Fruit fly (Drosophila melanogaster): ENCODE data around the gene Faf2.

Gene Faf2

dm6 chr2L:18695404-18695804, 13.1 kb downstream of the Faf2 start, which contains the start of the genes CG10383 and CG10338 (continued):
- TF ChIP-seq CG11456 (GFP tag; IDR thresholded peaks at IDR 0.05): peak; percentile 93
- no peak for TF ChIP-seq usp (GFP tag; optimal IDR thresholded peaks at IDR 0.05)
- peak; percentile 80 for TF ChIP-seq CG17186 (GFP tag; optimal IDR thresholded peaks at IDR 0.05)
- TF ChIP-seq CG12769 (tag; optimal IDR thresholded peaks at IDR 0.05): peak; percentile 93
- peak; percentile 71 for TF ChIP-seq ssp (GFP tag; IDR thresholded peaks at IDR 0.05)
- no peak for TF ChIP-seq inv (GFP tag; IDR thresholded peaks at IDR 0.05; ENCODE audit: partially characterized antibody)
- TF ChIP-seq CG15601 (tag; optimal IDR thresholded peaks at IDR 0.05): peak; percentile 58
- TF ChIP-seq Taf1 (GFP tag; IDR thresholded peaks at IDR 0.05): peak; percentile 84
- TF ChIP-seq ro (GFP tag; IDR thresholded peaks at IDR 0.05): peak; percentile 38; the same call in 1 of the 2 replicates
- TF ChIP-seq CG31441 (GFP tag; IDR thresholded peaks at IDR 0.05): peak; percentile 71
- peak; percentile 29; the same call in 1 of the 2 replicates for TF ChIP-seq ham (GFP tag; IDR thresholded peaks at IDR 0.05)
- peak; percentile 77 for TF ChIP-seq CG13424 (tag; optimal IDR thresholded peaks at IDR 0.05)
- TF ChIP-seq pita (GFP tag; optimal IDR thresholded peaks at IDR 0.05): no peak
- TF ChIP-seq kay (GFP tag; optimal IDR thresholded peaks at IDR 0.05): peak; percentile 78
- TF ChIP-seq luna (GFP tag; optimal IDR thresholded peaks at IDR 0.05): peak; percentile 49
- TF ChIP-seq NK7.1 (GFP tag; optimal IDR thresholded peaks at IDR 0.05): peak; percentile 73
- TF ChIP-seq ash1 (GFP tag; optimal IDR thresholded peaks at IDR 0.05): no peak
- peak; percentile 45; the same call in 1 of the 2 replicates for TF ChIP-seq unc-4 (GFP tag; IDR thresholded peaks at IDR 0.05; ENCODE audit: partially characterized antibody)
- TF ChIP-seq sna (GFP tag; IDR thresholded peaks at IDR 0.05; ENCODE audit: partially characterized antibody): no peak
- TF ChIP-seq CG4424 (GFP tag; optimal IDR thresholded peaks at IDR 0.05): peak; percentile 84
- TF ChIP-seq CG4360 (GFP tag; IDR thresholded peaks at IDR 0.05): peak; percentile 53
- peak; percentile 66 for TF ChIP-seq Hmx (GFP tag; optimal IDR thresholded peaks at IDR 0.05)
- peak; percentile 53; the same call in 1 of the 3 replicates for TF ChIP-seq gce (GFP tag; IDR thresholded peaks at IDR 0.05)
- TF ChIP-seq ken (GFP tag; IDR thresholded peaks at IDR 0.05): peak; percentile 95
- TF ChIP-seq abd-A (tag; optimal IDR thresholded peaks at IDR 0.05): no peak
- TF ChIP-seq CG3726 (GFP tag; IDR thresholded peaks at IDR 0.05): peak; percentile 79; the same call in 1 of the 3 replicates
- TF ChIP-seq CG12299 (tag; optimal IDR thresholded peaks at IDR 0.05): peak; percentile 76
- TF ChIP-seq jigr1 (GFP tag; IDR thresholded peaks at IDR 0.05): peak; percentile 68; the same call in 2 of the 3 replicates
- TF ChIP-seq CG1792 (GFP tag; optimal IDR thresholded peaks at IDR 0.05): peak; percentile 82
- TF ChIP-seq CG9437 (GFP tag; optimal IDR thresholded peaks at IDR 0.05): peak; percentile 23
- peak; percentile 41 for TF ChIP-seq CG7987 (GFP tag; optimal IDR thresholded peaks at IDR 0.05)
- peak; percentile 65 for TF ChIP-seq CG3163 (GFP tag; optimal IDR thresholded peaks at IDR 0.05)
- peak; percentile 62; the same call in 1 of the 2 replicates for TF ChIP-seq sim (GFP tag; IDR thresholded peaks at IDR 0.05)
- TF ChIP-seq Poxn (GFP tag; IDR thresholded peaks at IDR 0.05): peak; percentile 12; the same call in 1 of the 2 replicates
- peak; percentile 48 for TF ChIP-seq Elba2 (GFP tag; optimal IDR thresholded peaks at IDR 0.05)
- peak; percentile 62 for TF ChIP-seq CG12219 (GFP tag; optimal IDR thresholded peaks at IDR 0.05)
- TF ChIP-seq dpn (GFP tag; optimal IDR thresholded peaks at IDR 0.05): peak; percentile 89 to 93
- peak; percentile 85 for TF ChIP-seq dm (GFP tag; optimal IDR thresholded peaks at IDR 0.05)
- TF ChIP-seq CG13296 (GFP tag; optimal IDR thresholded peaks at IDR 0.05): peak; percentile 69
- TF ChIP-seq ind (GFP tag; optimal IDR thresholded peaks at IDR 0.05): peak; percentile 90
- TF ChIP-seq wek (GFP tag; optimal IDR thresholded peaks at IDR 0.05): peak; percentile 13
- TF ChIP-seq Drgx (GFP tag; IDR thresholded peaks at IDR 0.05): peak; percentile 88
- peak; percentile 80 to 85 for TF ChIP-seq Hr51 (GFP tag; optimal IDR thresholded peaks at IDR 0.05)
- TF ChIP-seq CG17912 (GFP tag; optimal IDR thresholded peaks at IDR 0.05): no peak
- TF ChIP-seq trh (GFP tag; optimal IDR thresholded peaks at IDR 0.05): peak; percentile 61
- TF ChIP-seq bab2 (GFP tag; optimal IDR thresholded peaks at IDR 0.05): peak; percentile 89
- peak; percentile 84 for TF ChIP-seq slou (GFP tag; optimal IDR thresholded peaks at IDR 0.05)
- peak; percentile 72 for TF ChIP-seq CG30431 (GFP tag; optimal IDR thresholded peaks at IDR 0.05)
- TF ChIP-seq toy (GFP tag; IDR thresholded peaks at IDR 0.05): peak; percentile 76
- TF ChIP-seq pho (GFP tag; optimal IDR thresholded peaks at IDR 0.05): peak; percentile 87
- TF ChIP-seq pnt (GFP tag; optimal IDR thresholded peaks at IDR 0.05): peak; percentile 87
